Worm (Caenorhabditis elegans) whole organism, L4 larva: Measurements from ENCODE around the gene Y105C5B.15.

Source experiments
- F26F4.8 ChIP-seq: fragments of 200-800 bp; sonication (Bioruptor generic); conservative IDR thresholded peaks from 2 replicates; pipeline ENCODE4 v1.3.6; 2022; ENCODE audit warnings: missing genetic modification characterization, missing compliant biosample characterization
- F49E8.2 ChIP-seq: sonication (generic microtip); optimal IDR thresholded peaks from 2 replicates; lab custom pipeline; 2016; ENCODE audit warnings: missing compliant biosample characterization, mild to moderate bottlenecking, missing genetic modification characterization, borderline replicate concordance
- R02D3.7 ChIP-seq: fragments of 150-350 bp; sonication (generic microtip); optimal IDR thresholded peaks from 3 replicates; lab custom pipeline; 2014; ENCODE audit warnings: missing biosample characterization, missing genetic modification characterization
- Y105C5A.15 ChIP-seq: fragments of 200-800 bp; sonication (Bioruptor generic); IDR thresholded peaks from 2 replicates; pipeline ENCODE4 v1.3.6; 2022; ENCODE audit warnings: missing genetic modification characterization, missing compliant biosample characterization
- Y5F2A.4 ChIP-seq: fragments of 200-800 bp; sonication (Bioruptor generic); optimal IDR thresholded peaks from 2 replicates; lab custom pipeline; 2018; ENCODE audit warnings: mild to moderate bottlenecking, missing genetic modification characterization, missing compliant biosample characterization
- ZK337.2 ChIP-seq: fragments of 200-800 bp; sonication (Bioruptor generic); IDR thresholded peaks from 2 replicates; pipeline ENCODE4 v1.3.6; 2022; ENCODE audit warnings: missing genetic modification reagents, missing genetic modification characterization, missing compliant biosample characterization
- aha-1 ChIP-seq: fragments of 150-350 bp; peaks from one replicate; lab custom pipeline; 2014; ENCODE audit warnings: missing biosample characterization, missing genetic modification characterization
- ceh-32 ChIP-seq: sonication (generic microtip); optimal IDR thresholded peaks from 2 replicates; lab custom pipeline; 2016; ENCODE audit warnings: mild to moderate bottlenecking, missing genetic modification characterization, missing compliant biosample characterization; ENCODE audit not compliant: poor library complexity
- ceh-82 ChIP-seq: sonication (generic microtip); optimal IDR thresholded peaks from 2 replicates; lab custom pipeline; 2017; ENCODE audit warnings: missing biosample characterization, missing genetic modification characterization
- ctbp-1 ChIP-seq: fragments of 200-800 bp; sonication (Bioruptor generic); IDR thresholded peaks from 2 replicates; pipeline ENCODE4 v1.3.6; 2022; ENCODE audit warnings: missing genetic modification reagents, missing genetic modification characterization, missing compliant biosample characterization
- daf-16 ChIP-seq, 3 experiments: sonication (generic microtip); optimal IDR thresholded peaks; 2 replicates each; lab custom pipeline; 2016 to 2017; ENCODE audit warnings: missing genetic modification characterization in 3 of 3, missing genetic modification reagents in 3 of 3, mild to moderate bottlenecking in 2 of 3, missing compliant biosample characterization in 2 of 3, missing biosample characterization in 1 of 3, moderate library complexity in 1 of 3
- dmd-6 ChIP-seq: fragments of 200-800 bp; sonication (Bioruptor generic); IDR thresholded peaks from 2 replicates; pipeline ENCODE4 v1.3.6; 2022; ENCODE audit warnings: missing genetic modification reagents, missing genetic modification characterization, missing compliant biosample characterization
- dpl-1 ChIP-seq: fragments of 150-350 bp; optimal IDR thresholded peaks from 2 replicates; lab custom pipeline; 2014; ENCODE audit warnings: missing biosample characterization, missing genetic modification reagents, missing genetic modification characterization
- egl-27 ChIP-seq: sonication (generic microtip); optimal IDR thresholded peaks from 3 replicates; lab custom pipeline; 2017; ENCODE audit warnings: missing biosample characterization, missing genetic modification reagents, missing genetic modification characterization
- hmg-1.1 ChIP-seq: fragments of 200-800 bp; sonication (Bioruptor generic); IDR thresholded peaks from 2 replicates; pipeline ENCODE4 v1.3.6; 2022; ENCODE audit warnings: missing genetic modification reagents, missing genetic modification characterization, missing compliant biosample characterization
- lim-7 ChIP-seq: fragments of 200-800 bp; sonication (Bioruptor generic); IDR thresholded peaks from 2 replicates; pipeline ENCODE4 v1.3.6; 2022; ENCODE audit warnings: missing genetic modification characterization, missing compliant biosample characterization
- lin-13 ChIP-seq: fragments of 150-350 bp; optimal IDR thresholded peaks from 2 replicates; lab custom pipeline; 2014; ENCODE audit warnings: missing biosample characterization, missing genetic modification reagents, missing genetic modification characterization
- lin-15B ChIP-seq: fragments of 150-350 bp; sonication (generic microtip); optimal IDR thresholded peaks from 3 replicates; lab custom pipeline; 2014; ENCODE audit warnings: missing biosample characterization, missing genetic modification characterization
- lin-29 ChIP-seq: fragments of 200-800 bp; sonication (Bioruptor generic); IDR thresholded peaks from 2 replicates; pipeline ENCODE4 v1.3.6; 2022; ENCODE audit warnings: missing genetic modification reagents, missing genetic modification characterization, missing compliant biosample characterization
- lin-39 ChIP-seq: fragments of 150-350 bp; optimal IDR thresholded peaks from 2 replicates; lab custom pipeline; 2014; ENCODE audit warnings: missing biosample characterization, missing genetic modification reagents, missing genetic modification characterization
- lir-3 ChIP-seq: sonication (generic microtip); optimal IDR thresholded peaks from 2 replicates; lab custom pipeline; 2016; ENCODE audit warnings: mild to moderate bottlenecking, missing genetic modification characterization, missing compliant biosample characterization
- lsy-2 ChIP-seq, 2 experiments: fragments of 150-350 bp in 1 of 2; sonication (generic microtip) in 1 of 2; optimal IDR thresholded peaks; 2 replicates each; lab custom pipeline; 2014 to 2017; ENCODE audit warnings: missing biosample characterization in 2 of 2, missing genetic modification characterization in 2 of 2
- madf-5 ChIP-seq, 2 experiments: fragments of 200-800 bp; sonication (Bioruptor generic); IDR thresholded peaks; 2 replicates each; pipeline ENCODE4 v1.3.6; 2022; ENCODE audit warnings: missing compliant biosample characterization in 2 of 2, missing genetic modification characterization in 2 of 2
- mdl-1 ChIP-seq, 2 experiments: fragments of 150-350 bp in 1 of 2; sonication (generic microtip) in 1 of 2; optimal IDR thresholded peaks; 2 replicates each; lab custom pipeline; 2014 to 2017; ENCODE audit warnings: missing biosample characterization in 2 of 2, missing genetic modification characterization in 2 of 2
- mep-1 ChIP-seq: fragments of 150-350 bp; sonication (generic microtip); optimal IDR thresholded peaks from 3 replicates; lab custom pipeline; 2014; ENCODE audit warnings: missing biosample characterization, missing genetic modification characterization
- mxl-3 ChIP-seq: fragments of 200-800 bp; sonication (Bioruptor generic); optimal IDR thresholded peaks from 2 replicates; lab custom pipeline; 2018; ENCODE audit warnings: mild to moderate bottlenecking, missing genetic modification characterization, missing compliant biosample characterization
- nhr-11 ChIP-seq: fragments of 150-350 bp; optimal IDR thresholded peaks from 2 replicates; lab custom pipeline; 2014; ENCODE audit warnings: missing biosample characterization, missing genetic modification characterization
- nhr-28 ChIP-seq: fragments of 150-350 bp; optimal IDR thresholded peaks from 2 replicates; lab custom pipeline; 2014; ENCODE audit warnings: missing biosample characterization, missing genetic modification characterization
- nhr-41 ChIP-seq: fragments of 200-800 bp; sonication (Bioruptor generic); IDR thresholded peaks from 2 replicates; pipeline ENCODE4 v1.3.6; 2022; ENCODE audit warnings: missing genetic modification reagents, missing genetic modification characterization, missing compliant biosample characterization
- nhr-76 ChIP-seq: fragments of 150-350 bp; optimal IDR thresholded peaks from 2 replicates; lab custom pipeline; 2014; ENCODE audit warnings: missing biosample characterization, missing genetic modification characterization
- pqm-1 ChIP-seq: sonication (generic microtip); optimal IDR thresholded peaks from 2 replicates; lab custom pipeline; 2017; ENCODE audit warnings: missing biosample characterization, missing genetic modification characterization
- sdz-12 ChIP-seq: fragments of 200-800 bp; sonication (Bioruptor generic); optimal IDR thresholded peaks from 2 replicates; lab custom pipeline; 2018; ENCODE audit warnings: mild to moderate bottlenecking, missing genetic modification characterization, missing compliant biosample characterization
- tra-1 ChIP-seq: fragments of 200-800 bp; sonication (Bioruptor generic); IDR thresholded peaks from 2 replicates; pipeline ENCODE4 v1.3.6; 2022; ENCODE audit warnings: missing genetic modification reagents, missing genetic modification characterization, missing compliant biosample characterization
- zip-11 ChIP-seq: fragments of 200-800 bp; sonication (Bioruptor generic); IDR thresholded peaks from 2 replicates; pipeline ENCODE4 v1.3.6; 2022; ENCODE audit warnings: missing genetic modification characterization, missing compliant biosample characterization
- ztf-7 ChIP-seq: fragments of 150-350 bp; optimal IDR thresholded peaks from 2 replicates; lab custom pipeline; 2014; ENCODE audit warnings: missing biosample characterization, missing genetic modification characterization

Y105C5B.15 gene

DNA sequence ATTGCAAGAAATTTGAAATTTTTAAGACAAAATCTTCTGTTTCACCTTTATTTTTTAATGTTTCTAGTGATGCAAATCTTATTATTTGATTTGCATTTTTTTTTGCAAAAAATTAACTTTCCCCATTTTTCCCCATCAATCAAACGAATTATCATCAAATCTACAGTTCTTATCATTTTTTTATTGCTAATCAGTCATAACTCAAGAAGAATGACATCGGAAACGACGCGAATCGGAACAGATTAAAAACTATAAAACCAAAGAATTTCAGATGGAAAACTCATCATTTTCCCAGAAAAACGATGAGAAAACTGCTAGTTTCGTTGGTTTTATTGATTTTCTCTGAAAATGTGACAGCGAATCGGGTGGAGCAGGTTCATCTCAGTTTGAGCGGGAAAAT, at the start of gene Y105C5B.15:
TSS of gene Y105C5B.15 (plus strand) at position 297 of the 400 bp plus-strand sequence.
- TF ChIP-seq lsy-2 (tag; optimal IDR thresholded peaks at IDR 0.05; lab: Kevin White, UChicago) (no peak), pqm-1 (tag; lab: Kevin White, UChicago) (peak; percentile 57), nhr-28 (tag; lab: Kevin White, UChicago) (peak; percentile 1), hmg-1.1 (GFP tag; lab: Robert Waterston, UW) (no peak), dmd-6 (GFP tag; lab: Robert Waterston, UW) (peak; percentile 76), lin-39 (tag; lab: Kevin White, UChicago) (no peak)

DNA sequence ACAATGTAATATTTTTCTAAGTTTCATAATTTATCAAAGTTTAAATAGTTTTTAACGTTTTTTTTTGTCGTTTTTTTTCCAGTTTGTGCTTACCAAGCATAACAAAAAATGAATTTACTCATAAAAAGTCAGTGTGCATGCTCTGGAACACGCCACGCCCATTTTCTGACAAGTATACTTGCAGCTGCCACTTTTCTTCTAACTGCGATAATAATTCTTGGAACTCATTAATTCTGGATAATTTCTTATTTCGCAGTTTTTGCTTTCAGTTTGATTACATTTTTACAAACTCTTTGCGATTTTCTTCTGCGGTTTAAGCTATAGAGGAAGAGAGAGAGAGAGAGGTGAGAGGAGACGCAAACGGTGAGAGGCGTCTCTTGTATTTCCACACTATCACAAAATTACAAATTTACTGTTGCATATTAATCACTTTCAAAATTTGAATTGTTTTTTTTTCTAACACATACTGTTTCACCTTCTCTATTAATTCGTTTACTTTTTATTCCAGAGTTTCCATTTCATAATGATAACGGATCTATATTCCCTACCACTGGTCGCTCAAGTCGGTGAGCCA, 45.6 kb upstream of the Y105C5B.15 start, which contains the start of gene srv-15:
TSS of gene srv-15 (plus strand) at position 524 of the 574 bp plus-strand sequence.
- TF ChIP-seq aha-1 (tag; lab: Kevin White, UChicago) (peak; percentile 61), nhr-11 (tag; lab: Kevin White, UChicago) (peak; percentile 8), ceh-82 (tag; lab: Kevin White, UChicago) (no peak)
- TF ChIP-seq, all 104 proteins: peak for 2

DNA sequence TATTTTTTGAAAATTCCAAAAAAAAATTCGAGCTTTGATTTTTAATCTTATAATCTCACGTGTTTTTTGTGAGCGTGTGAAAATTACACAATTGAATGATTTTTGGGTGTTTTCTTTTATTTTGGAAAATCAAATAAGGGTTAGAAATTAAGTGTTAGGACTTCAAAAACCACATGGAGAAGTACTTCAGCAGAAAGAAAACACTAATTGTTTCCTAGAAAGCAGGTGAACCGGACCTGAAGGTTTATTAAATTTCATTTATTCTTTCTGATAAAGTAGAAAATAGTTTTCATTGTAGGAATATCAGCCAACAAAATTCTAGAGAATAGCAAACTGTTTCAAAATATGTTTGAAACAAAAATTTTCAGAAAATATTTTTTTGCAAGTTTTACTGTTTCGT, 43.5 kb upstream of the Y105C5B.15 start:
- no peak for TF ChIP-seq Y105C5A.15 (GFP tag; lab: Robert Waterston, UW)
- no peak for TF ChIP-seq mxl-3 (GFP tag; lab: Kevin White, UChicago)
- no peak for TF ChIP-seq R02D3.7
- TF ChIP-seq lin-15B (tag; lab: Kevin White, UChicago), result no peak
- no peak for TF ChIP-seq mdl-1 (tag; optimal IDR thresholded peaks at IDR 0.05; lab: Kevin White, UChicago)
- TF ChIP-seq ceh-32 (tag; lab: Kevin White, UChicago), result no peak
- TF ChIP-seq mep-1 (tag; lab: Kevin White, UChicago), result no peak
- TF ChIP-seq nhr-41 (GFP tag; lab: Robert Waterston, UW), result no peak
- TF ChIP-seq tra-1 (GFP tag; lab: Robert Waterston, UW), result no peak
- no peak for TF ChIP-seq F26F4.8 (GFP tag; lab: Robert Waterston, UW)
- TF ChIP-seq ztf-7 (tag; lab: Kevin White, UChicago), result no peak
- no peak for TF ChIP-seq madf-5 (GFP tag; IDR thresholded peaks at IDR 0.05; lab: Robert Waterston, UW)
- no peak for TF ChIP-seq sdz-12
- no peak for TF ChIP-seq daf-16 (GFP tag; optimal IDR thresholded peaks at IDR 0.05; lab: Kevin White, UChicago)
- TF ChIP-seq daf-16 (tag; optimal IDR thresholded peaks at IDR 0.05; lab: Kevin White, UChicago), result no peak
- TF ChIP-seq lim-7 (GFP tag; lab: Robert Waterston, UW), result no peak
- no peak for TF ChIP-seq ctbp-1 (GFP tag; lab: Robert Waterston, UW)
- TF ChIP-seq aha-1 (tag; lab: Kevin White, UChicago), result no peak

DNA sequence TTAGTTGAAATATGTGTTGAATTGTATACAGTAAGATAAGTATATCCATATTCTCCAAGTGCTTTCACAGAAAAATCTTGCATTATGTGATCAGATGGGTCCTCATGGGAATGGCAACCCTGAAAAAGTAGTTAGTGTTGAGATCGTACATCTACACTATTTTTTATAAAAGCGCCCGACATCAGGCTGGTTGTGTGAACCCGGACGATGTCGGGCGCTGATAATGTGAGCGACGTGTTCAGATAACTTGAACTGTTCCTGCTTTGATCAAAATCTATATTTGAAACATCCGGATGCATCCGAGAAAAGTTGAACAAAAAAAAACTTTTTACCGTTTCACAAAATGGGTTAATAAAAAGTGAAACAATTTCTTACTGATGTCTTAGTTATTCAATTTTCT, 36.7 kb upstream of the Y105C5B.15 start:
- TF ChIP-seq nhr-76 (no peak), lin-29 (GFP tag; lab: Robert Waterston, UW) (no peak), F49E8.2 (tag; lab: Kevin White, UChicago) (no peak), zip-11 (no peak), lsy-2 (tag; optimal IDR thresholded peaks at IDR 0.05; lab: Kevin White, UChicago) (no peak), dpl-1 (GFP tag; lab: Kevin White, UChicago) (no peak), lir-3 (no peak), dmd-6 (GFP tag; lab: Robert Waterston, UW) (no peak), lin-13 (no peak), egl-27 (no peak), Y5F2A.4 (no peak)
- TF ChIP-seq, all 104 proteins: peak for 0

DNA sequence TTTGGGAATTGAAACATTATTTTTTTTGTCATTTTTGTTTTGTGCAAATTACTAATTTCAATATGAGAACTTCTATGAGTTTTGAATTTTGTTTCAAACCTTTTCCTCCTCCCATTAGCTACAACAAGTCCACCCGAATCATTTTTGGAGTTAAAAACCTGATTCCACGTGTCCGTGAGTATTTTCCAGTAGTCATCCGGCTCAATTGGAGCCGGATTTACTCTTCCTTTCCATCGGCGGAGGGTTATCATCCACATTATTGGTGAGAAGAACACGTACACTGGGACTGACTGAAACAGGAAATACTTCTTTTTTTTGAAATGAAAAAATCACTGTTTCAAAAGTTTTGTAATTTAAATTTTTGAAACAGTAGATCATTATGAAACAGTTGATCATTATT, 28.7 kb upstream of the Y105C5B.15 start:
- TF ChIP-seq aha-1 (tag; lab: Kevin White, UChicago), result peak; percentile 96
- TF ChIP-seq ZK337.2 (GFP tag; lab: Robert Waterston, UW), result no peak
